Worm (Caenorhabditis elegans) whole organism, L3 larva: Measurements from ENCODE around the gene Y43B11AR.1.

Source experiments
- nhr-11 ChIP-seq: fragments of 150-350 bp; optimal IDR thresholded peaks from 2 replicates; lab custom pipeline; 2014; ENCODE audit warnings: missing biosample characterization, missing genetic modification characterization
- skn-1 ChIP-seq: fragments of 150-350 bp; optimal IDR thresholded peaks from 2 replicates; lab custom pipeline; 2014; ENCODE audit warnings: missing biosample characterization, missing genetic modification characterization

DNA sequence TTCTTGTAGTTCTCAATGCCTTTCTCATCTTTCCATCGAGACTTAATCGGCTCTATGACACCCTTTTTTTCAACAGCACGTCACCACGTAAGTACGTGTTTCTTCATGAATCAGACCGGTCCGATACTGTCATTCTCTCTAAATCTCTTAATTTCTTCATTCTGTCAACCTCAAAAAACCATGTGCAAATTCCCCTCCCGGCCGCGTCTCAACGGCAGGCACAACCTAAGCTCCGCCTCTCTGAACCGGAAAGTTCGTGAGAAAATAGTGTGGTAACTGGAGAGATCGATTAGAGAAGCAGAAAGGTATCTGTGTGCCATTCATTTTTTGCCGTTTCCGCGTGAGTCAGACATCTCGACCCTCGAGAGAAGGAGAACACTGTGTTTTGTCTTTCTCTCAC is 33.3 kb downstream of the Y43B11AR.1 start, which contains the start of gene nas-8:
- no peak for TF ChIP-seq nhr-11 (tag; lab: Kevin White, UChicago)
- TF ChIP-seq skn-1 (tag; lab: Kevin White, UChicago), result no peak
